Fruit fly (Drosophila melanogaster) whole organism, adult: Measurements from ENCODE around the gene CG32037.

Source experiments
- CG11617 ChIP-seq: fragments of 200-800 bp; sonication (Bioruptor generic); optimal IDR thresholded peaks from 2 replicates; lab custom pipeline; 2017; ENCODE audit warnings: mild to moderate bottlenecking, missing biosample characterization, missing genetic modification reagents, missing genetic modification characterization
- CG14711 ChIP-seq: fragments of 200-800 bp; sonication (Bioruptor generic); optimal IDR thresholded peaks from 2 replicates; lab custom pipeline; 2018; ENCODE audit warnings: missing biosample characterization, mild to moderate bottlenecking, missing genetic modification characterization, moderate library complexity
- CG1620 ChIP-seq: fragments of 200-800 bp; sonication (Bioruptor generic); optimal IDR thresholded peaks from 2 replicates; lab custom pipeline; 2016; ENCODE audit warnings: missing biosample characterization, missing genetic modification characterization
- CG7101 ChIP-seq: fragments of 200-800 bp; sonication (Bioruptor generic); optimal IDR thresholded peaks from 2 replicates; lab custom pipeline; 2018; ENCODE audit warnings: missing biosample characterization, mild to moderate bottlenecking, missing genetic modification characterization, moderate library complexity
- Hr96 ChIP-seq: fragments of 200-800 bp; sonication (Bioruptor generic); optimal IDR thresholded peaks from 2 replicates; lab custom pipeline; 2016; ENCODE audit warnings: missing biosample characterization, missing genetic modification characterization
- cic ChIP-seq: fragments of 200-800 bp; sonication (Bioruptor generic); optimal IDR thresholded peaks from 2 replicates; lab custom pipeline; 2017; ENCODE audit warnings: missing biosample characterization, mild to moderate bottlenecking, missing genetic modification characterization, moderate library complexity
- cnc ChIP-seq, 2 experiments: fragments of >200 bp; optimal IDR thresholded peaks; 2 replicates each; lab custom pipeline; 2017
- toe ChIP-seq: fragments of 200-800 bp; sonication (Bioruptor generic); optimal IDR thresholded peaks from 2 replicates; lab custom pipeline; 2016; ENCODE audit warnings: missing biosample characterization, missing genetic modification characterization

DNA sequence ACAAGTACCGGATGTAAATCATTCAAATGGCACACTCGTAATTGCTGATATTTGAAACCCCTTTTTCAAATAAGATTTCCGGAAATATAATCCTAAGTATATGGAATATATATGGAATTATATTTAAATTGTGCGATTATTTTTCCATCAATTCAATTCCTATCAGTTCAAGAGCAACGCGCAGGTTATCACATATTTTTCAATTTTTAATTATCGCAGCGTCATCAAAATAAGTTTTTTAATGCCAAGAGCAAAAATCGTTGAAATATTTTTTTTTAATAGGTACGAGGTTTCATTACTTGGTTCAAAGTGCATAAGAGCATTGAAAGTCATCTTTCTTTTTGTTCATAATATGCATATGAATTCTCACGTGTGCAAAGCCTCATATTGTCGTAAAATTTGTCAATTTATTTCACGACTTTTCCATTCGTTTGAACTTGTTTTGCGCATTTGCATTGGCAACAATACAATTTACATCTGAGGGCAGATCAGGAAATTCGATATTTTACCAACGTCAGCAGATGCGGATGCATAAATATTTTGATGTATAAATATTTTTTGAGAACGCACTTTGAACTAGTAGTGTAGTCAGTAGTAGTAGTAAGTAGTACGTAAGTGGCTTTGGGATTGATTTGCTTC lies 6.1 kb upstream of the CG32037 start:
- TF ChIP-seq cnc (optimal IDR thresholded peaks at IDR 0.05; lab: Kevin White, UChicago), result no peak
- TF ChIP-seq toe, result no peak
- TF ChIP-seq CG11617 (GFP tag; lab: Kevin White, UChicago), result no peak
- no peak for TF ChIP-seq CG14711 (tag; lab: Kevin White, UChicago)
- TF ChIP-seq Hr96 (GFP tag; lab: Kevin White, UChicago), result no peak
- peak; percentile 51 for TF ChIP-seq cic (GFP tag; lab: Kevin White, UChicago)
- TF ChIP-seq CG1620 (GFP tag; lab: Kevin White, UChicago), result no peak
- TF ChIP-seq CG7101 (tag; lab: Kevin White, UChicago), result no peak
